Fruit fly (Drosophila melanogaster): ENCODE measurements around the gene Myc.

Gene Myc

dm6 chrX:3366884-3367669 is 5.9 kb upstream of the Myc start (continued):
- TF ChIP-seq ro (GFP tag; IDR thresholded peaks at IDR 0.05) (no peak; the same call in 1 of the 2 replicates), CG1024 (GFP tag; IDR thresholded peaks at IDR 0.05) (0 out of 2 replicates have a peak, but pooled peaks have one; percentile 5), ems (GFP tag; optimal IDR thresholded peaks at IDR 0.05) (no peak), CG4707 (GFP tag; optimal IDR thresholded peaks at IDR 0.05) (no peak), CG2199 (GFP tag; IDR thresholded peaks at IDR 0.05) (peak; percentile 61; the same call in 1 of the 3 replicates), B-H1 (GFP tag; IDR thresholded peaks at IDR 0.05) (no peak), Hr3 (GFP tag; optimal IDR thresholded peaks at IDR 0.05) (peak; percentile 34), NC2α (GFP tag; optimal IDR thresholded peaks at IDR 0.05) (peak; percentile 23), sna (GFP tag; IDR thresholded peaks at IDR 0.05; ENCODE audit: partially characterized antibody) (no peak), pzg (GFP tag; optimal IDR thresholded peaks at IDR 0.05) (no peak), CG9215 (GFP tag; IDR thresholded peaks at IDR 0.05) (no peak), Dref (GFP tag; IDR thresholded peaks at IDR 0.05) (no peak), hbn (GFP tag; IDR thresholded peaks at IDR 0.05; ENCODE audit: partially characterized antibody) (no peak), pb (GFP tag; optimal IDR thresholded peaks at IDR 0.05) (no peak), otp (GFP tag; IDR thresholded peaks at IDR 0.05) (no peak), Hmx (GFP tag; optimal IDR thresholded peaks at IDR 0.05) (no peak), az2 (GFP tag; optimal IDR thresholded peaks at IDR 0.05) (peak; percentile 64), Side (GFP tag; optimal IDR thresholded peaks at IDR 0.05) (no peak), Hr39 (optimal IDR thresholded peaks at IDR 0.05) (no peak), esg (GFP tag; conservative IDR thresholded peaks at IDR 0.05) (no peak), usp (GFP tag; optimal IDR thresholded peaks at IDR 0.05) (no peak), CG2129 (GFP tag; IDR thresholded peaks at IDR 0.05; ENCODE audit: partially characterized antibody) (no peak), Sox102F (GFP tag; optimal IDR thresholded peaks at IDR 0.05) (no peak), CG3065 (GFP tag; optimal IDR thresholded peaks at IDR 0.05) (no peak), fd64A (GFP tag; optimal IDR thresholded peaks at IDR 0.05) (no peak), Bteb2 (GFP tag; optimal IDR thresholded peaks at IDR 0.05) (no peak), caup (GFP tag; optimal IDR thresholded peaks at IDR 0.05; ENCODE audit: severe bottlenecking) (no peak), Hr51 (GFP tag; optimal IDR thresholded peaks at IDR 0.05) (no peak), sqz (GFP tag; optimal IDR thresholded peaks at IDR 0.05) (peak; percentile 65), Ravus (GFP tag; IDR thresholded peaks at IDR 0.05) (no peak), CG13287 (GFP tag; IDR thresholded peaks at IDR 0.05; ENCODE audit: partially characterized antibody) (no peak), CG17802 (tag; optimal IDR thresholded peaks at IDR 0.05) (no peak), tup (GFP tag; optimal IDR thresholded peaks at IDR 0.05) (no peak), psq (GFP tag; optimal IDR thresholded peaks at IDR 0.05) (no peak), CG31388 (GFP tag; optimal IDR thresholded peaks at IDR 0.05) (no peak), CG1647 (GFP tag; optimal IDR thresholded peaks at IDR 0.05) (no peak), dm (GFP tag; optimal IDR thresholded peaks at IDR 0.05) (peak; percentile 73), H2.0 (GFP tag; IDR thresholded peaks at IDR 0.05) (no peak), CoRest (tag; optimal IDR thresholded peaks at IDR 0.05) (peak; percentile 20), CG33557 (GFP tag; optimal IDR thresholded peaks at IDR 0.05) (peak; percentile 31), HLHmδ (GFP tag; optimal IDR thresholded peaks at IDR 0.05) (no peak), CkIIα-i1 (GFP tag; IDR thresholded peaks at IDR 0.05) (no peak), CG9876 (GFP tag; optimal IDR thresholded peaks at IDR 0.05) (no peak), zen2 (GFP tag; IDR thresholded peaks at IDR 0.05; ENCODE audit: partially characterized antibody) (no peak), CG6654 (GFP tag; optimal IDR thresholded peaks at IDR 0.05) (no peak), CG10267 (tag; optimal IDR thresholded peaks at IDR 0.05) (peak; percentile 77), fru (optimal IDR thresholded peaks at IDR 0.05) (no peak), CG2116 (GFP tag; optimal IDR thresholded peaks at IDR 0.05) (no peak), NfI (GFP tag; optimal IDR thresholded peaks at IDR 0.05) (no peak), CG1602 (GFP tag; optimal IDR thresholded peaks at IDR 0.05) (peak; percentile 60)
